Fruit fly (Drosophila melanogaster) whole organism, embryonic: ENCODE data around the gene CG18766.

ENCODE experiments used
- CG10267 ChIP-seq: fragments of 200-800 bp; sonication (Bioruptor generic); optimal IDR thresholded peaks from 2 replicates; lab custom pipeline; 2018; ENCODE audit warnings: missing biosample characterization, mild to moderate bottlenecking, missing genetic modification characterization, moderate library complexity
- CG10959 ChIP-seq: fragments of 200-800 bp; sonication (Bioruptor generic); IDR thresholded peaks from 2 replicates; pipeline ENCODE4 v1.3.6; 2022; ENCODE audit warnings: missing biosample characterization, missing genetic modification characterization
- CG11696 ChIP-seq: fragments of 200-800 bp; sonication (Bioruptor generic); IDR thresholded peaks from 2 replicates; pipeline ENCODE4 v1.3.6; 2022; ENCODE audit warnings: missing biosample characterization, missing genetic modification characterization
- CG12391 ChIP-seq: fragments of 200-800 bp; sonication (Bioruptor generic); optimal IDR thresholded peaks from 3 replicates; lab custom pipeline; 2018; ENCODE audit warnings: missing biosample characterization, mild to moderate bottlenecking, missing genetic modification characterization, moderate library complexity
- CG12769 ChIP-seq: fragments of 200-800 bp; sonication (Bioruptor generic); optimal IDR thresholded peaks from 2 replicates; lab custom pipeline; 2019; ENCODE audit warnings: missing biosample characterization, mild to moderate bottlenecking, missing genetic modification characterization, moderate library complexity
- CG13296 ChIP-seq: fragments of 200-800 bp; sonication (Bioruptor generic); optimal IDR thresholded peaks from 3 replicates; lab custom pipeline; 2018; ENCODE audit warnings: missing biosample characterization, mild to moderate bottlenecking, missing genetic modification characterization
- CG13775 ChIP-seq: fragments of 200-800 bp; sonication (Bioruptor generic); optimal IDR thresholded peaks from 3 replicates; lab custom pipeline; 2017; ENCODE audit warnings: missing biosample characterization, mild to moderate bottlenecking, missing genetic modification characterization
- CG14050 ChIP-seq: fragments of 200-800 bp; sonication (Bioruptor generic); IDR thresholded peaks from 3 replicates; pipeline ENCODE4 v1.3.6; 2022; ENCODE audit warnings: missing biosample characterization, missing genetic modification characterization
- CG17385 ChIP-seq: fragments of 200-800 bp; sonication (Bioruptor generic); optimal IDR thresholded peaks from 3 replicates; lab custom pipeline; 2018; ENCODE audit warnings: missing biosample characterization, mild to moderate bottlenecking, missing genetic modification characterization
- CG2875 ChIP-seq: fragments of 200-800 bp; sonication (Bioruptor generic); optimal IDR thresholded peaks from 2 replicates; lab custom pipeline; 2017; ENCODE audit warnings: missing biosample characterization, mild to moderate bottlenecking, missing genetic modification characterization, missing genetic modification reagents
- CG34422 ChIP-seq: fragments of 200-800 bp; sonication (Bioruptor generic); IDR thresholded peaks from 3 replicates; pipeline ENCODE4 v1.3.6; 2022; ENCODE audit warnings: missing biosample characterization, missing genetic modification characterization
- CG4282 ChIP-seq: fragments of 200-800 bp; sonication (Bioruptor generic); optimal IDR thresholded peaks from 2 replicates; lab custom pipeline; 2016; ENCODE audit warnings: missing biosample characterization, missing genetic modification characterization
- CG4360 ChIP-seq: fragments of 200-800 bp; sonication (Bioruptor generic); IDR thresholded peaks from 2 replicates; pipeline ENCODE4 v1.3.6; 2022; ENCODE audit warnings: missing biosample characterization, missing genetic modification characterization
- CG6791 ChIP-seq: fragments of 200-800 bp; sonication (Bioruptor generic); IDR thresholded peaks from 3 replicates; pipeline ENCODE4 v1.3.6; 2022; ENCODE audit warnings: missing biosample characterization, missing genetic modification characterization; ENCODE audit not compliant: partially characterized antibody
- CrebB ChIP-seq: fragments of 200-800 bp; sonication (Bioruptor generic); optimal IDR thresholded peaks from 3 replicates; lab custom pipeline; 2018; ENCODE audit warnings: missing biosample characterization, mild to moderate bottlenecking, missing genetic modification characterization
- Deaf1 ChIP-seq: fragments of 200-800 bp; optimal IDR thresholded peaks from 3 replicates; lab custom pipeline; 2019; ENCODE audit warnings: missing biosample characterization, mild to moderate bottlenecking, missing genetic modification characterization, moderate library complexity
- Fer1 ChIP-seq: fragments of 200-800 bp; sonication (Bioruptor generic); optimal IDR thresholded peaks from 2 replicates; lab custom pipeline; 2017; ENCODE audit warnings: missing biosample characterization, mild to moderate bottlenecking, missing genetic modification characterization
- Hey ChIP-seq: fragments of 200-800 bp; sonication (Bioruptor generic); optimal IDR thresholded peaks from 3 replicates; lab custom pipeline; 2018; ENCODE audit warnings: missing biosample characterization, mild to moderate bottlenecking, missing genetic modification characterization
- Hmr ChIP-seq: fragments of 200-800 bp; sonication (Bioruptor generic); optimal IDR thresholded peaks from 3 replicates; lab custom pipeline; 2017; ENCODE audit warnings: mild to moderate bottlenecking, missing biosample characterization, missing genetic modification reagents, missing genetic modification characterization
- Jarid2 ChIP-seq: fragments of 200-800 bp; sonication (Bioruptor generic); optimal IDR thresholded peaks from 3 replicates; lab custom pipeline; 2017; ENCODE audit warnings: mild to moderate bottlenecking, missing biosample characterization, missing genetic modification reagents, missing genetic modification characterization
- Lim3 ChIP-seq: fragments of 200-800 bp; sonication (Bioruptor generic); IDR thresholded peaks from 2 replicates; pipeline ENCODE4 v1.3.6; 2022; ENCODE audit warnings: missing biosample characterization, missing genetic modification characterization
- Med ChIP-seq: fragments of 200-800 bp; sonication (Bioruptor generic); peaks from one replicate; lab custom pipeline; 2016; ENCODE audit warnings: missing biosample characterization, missing genetic modification characterization, mild to moderate bottlenecking, inconsistent platforms, moderate library complexity
- Mrtf ChIP-seq: fragments of 200-800 bp; sonication (Bioruptor generic); IDR thresholded peaks from 3 replicates; pipeline ENCODE4 v1.3.6; 2022; ENCODE audit warnings: missing biosample characterization, missing genetic modification characterization
- Neu2 ChIP-seq: fragments of 200-800 bp; sonication (Bioruptor generic); optimal IDR thresholded peaks from 3 replicates; lab custom pipeline; 2016; ENCODE audit warnings: missing biosample characterization, missing genetic modification characterization, borderline replicate concordance
- Poxn ChIP-seq: fragments of 200-800 bp; sonication (Bioruptor generic); IDR thresholded peaks from 2 replicates; pipeline ENCODE4 v1.3.6; 2022; ENCODE audit warnings: missing biosample characterization, missing genetic modification characterization
- Rx ChIP-seq: fragments of 200-800 bp; sonication (Bioruptor generic); IDR thresholded peaks from 2 replicates; pipeline ENCODE4 v1.3.6; 2022; ENCODE audit warnings: missing biosample characterization, missing genetic modification characterization
- Sox102F ChIP-seq: fragments of 200-800 bp; sonication (Bioruptor generic); optimal IDR thresholded peaks from 2 replicates; lab custom pipeline; 2018; ENCODE audit warnings: missing biosample characterization, mild to moderate bottlenecking, missing genetic modification characterization, moderate library complexity
- Xbp1 ChIP-seq: fragments of 200-800 bp; sonication (Bioruptor generic); optimal IDR thresholded peaks from 3 replicates; lab custom pipeline; 2016; ENCODE audit warnings: missing biosample characterization, mild to moderate bottlenecking, missing genetic modification characterization
- bab2 ChIP-seq: fragments of 200-800 bp; sonication (Bioruptor generic); optimal IDR thresholded peaks from 2 replicates; lab custom pipeline; 2016; ENCODE audit warnings: missing biosample characterization, missing genetic modification characterization
- bbx ChIP-seq: fragments of 200-800 bp; sonication (Bioruptor generic); IDR thresholded peaks from 2 replicates; pipeline ENCODE4 v1.3.6; 2022; ENCODE audit warnings: missing biosample characterization, missing genetic modification characterization; ENCODE audit not compliant: partially characterized antibody
- bcd ChIP-seq: fragments of 200-800 bp; sonication (Bioruptor generic); optimal IDR thresholded peaks from 2 replicates; lab custom pipeline; 2017; ENCODE audit warnings: missing biosample characterization, mild to moderate bottlenecking, missing genetic modification characterization
- cg ChIP-seq: fragments of 200-800 bp; sonication (Bioruptor generic); optimal IDR thresholded peaks from 3 replicates; lab custom pipeline; 2019; ENCODE audit warnings: missing biosample characterization, mild to moderate bottlenecking, missing genetic modification characterization, moderate library complexity
- chinmo ChIP-seq: fragments of 200-800 bp; sonication (Bioruptor generic); IDR thresholded peaks from 4 replicates; pipeline ENCODE4 v1.3.6; 2022; ENCODE audit warnings: missing biosample characterization, missing genetic modification characterization; ENCODE audit not compliant: partially characterized antibody
- corto ChIP-seq: fragments of 200-800 bp; sonication (Bioruptor generic); optimal IDR thresholded peaks from 2 replicates; lab custom pipeline; 2016; ENCODE audit warnings: missing biosample characterization, mild to moderate bottlenecking, missing genetic modification characterization, moderate library complexity
- crol ChIP-seq: fragments of 200-800 bp; sonication (Bioruptor generic); IDR thresholded peaks from 2 replicates; pipeline ENCODE4 v1.3.6; 2022; ENCODE audit warnings: missing biosample characterization, missing genetic modification characterization
- cwo ChIP-seq: fragments of 200-800 bp; sonication (Bioruptor generic); optimal IDR thresholded peaks from 3 replicates; lab custom pipeline; 2017; ENCODE audit warnings: missing biosample characterization, missing genetic modification characterization, mild to moderate bottlenecking, moderate library complexity, missing genetic modification reagents
- ewg ChIP-seq: fragments of 200-800 bp; sonication (Bioruptor generic); optimal IDR thresholded peaks from 3 replicates; lab custom pipeline; 2017; ENCODE audit warnings: mild to moderate bottlenecking, missing biosample characterization, missing genetic modification reagents, missing genetic modification characterization
- fd102C ChIP-seq: fragments of 200-800 bp; sonication (Bioruptor generic); optimal IDR thresholded peaks from 2 replicates; lab custom pipeline; 2018; ENCODE audit warnings: missing biosample characterization, mild to moderate bottlenecking, missing genetic modification characterization, moderate library complexity
- gcm ChIP-seq: fragments of 200-800 bp; sonication (Bioruptor generic); optimal IDR thresholded peaks from 2 replicates; lab custom pipeline; 2019; ENCODE audit warnings: missing biosample characterization, mild to moderate bottlenecking, missing genetic modification characterization, moderate library complexity
- grau ChIP-seq: fragments of 200-800 bp; optimal IDR thresholded peaks from 3 replicates; lab custom pipeline; 2019; ENCODE audit warnings: missing biosample characterization, mild to moderate bottlenecking, missing genetic modification characterization, moderate library complexity
- ham ChIP-seq: fragments of 200-800 bp; sonication (Bioruptor generic); IDR thresholded peaks from 2 replicates; pipeline ENCODE4 v1.3.6; 2022; ENCODE audit warnings: missing biosample characterization, missing genetic modification characterization
- maf-S ChIP-seq: fragments of 200-800 bp; sonication (Bioruptor generic); optimal IDR thresholded peaks from 2 replicates; lab custom pipeline; 2016; ENCODE audit warnings: missing biosample characterization, missing genetic modification characterization
- pho ChIP-seq: fragments of 200-800 bp; sonication (Bioruptor generic); optimal IDR thresholded peaks from 2 replicates; lab custom pipeline; 2016; ENCODE audit warnings: missing biosample characterization, missing genetic modification characterization
- pum ChIP-seq: fragments of 200-800 bp; sonication (Bioruptor generic); optimal IDR thresholded peaks from 2 replicates; lab custom pipeline; 2016; ENCODE audit warnings: missing biosample characterization, missing genetic modification characterization
- repo ChIP-seq: fragments of 200-800 bp; sonication (Bioruptor generic); optimal IDR thresholded peaks from 2 replicates; lab custom pipeline; 2016; ENCODE audit warnings: missing biosample characterization, missing genetic modification characterization
- tx ChIP-seq: fragments of 200-800 bp; sonication (Bioruptor generic); optimal IDR thresholded peaks from 2 replicates; lab custom pipeline; 2016; ENCODE audit warnings: missing biosample characterization, missing genetic modification characterization
- zen ChIP-seq: fragments of 200-800 bp; sonication (Bioruptor generic); optimal IDR thresholded peaks from 3 replicates; lab custom pipeline; 2018; ENCODE audit warnings: missing biosample characterization, mild to moderate bottlenecking, missing genetic modification characterization, moderate library complexity

CG18766 gene

DNA sequence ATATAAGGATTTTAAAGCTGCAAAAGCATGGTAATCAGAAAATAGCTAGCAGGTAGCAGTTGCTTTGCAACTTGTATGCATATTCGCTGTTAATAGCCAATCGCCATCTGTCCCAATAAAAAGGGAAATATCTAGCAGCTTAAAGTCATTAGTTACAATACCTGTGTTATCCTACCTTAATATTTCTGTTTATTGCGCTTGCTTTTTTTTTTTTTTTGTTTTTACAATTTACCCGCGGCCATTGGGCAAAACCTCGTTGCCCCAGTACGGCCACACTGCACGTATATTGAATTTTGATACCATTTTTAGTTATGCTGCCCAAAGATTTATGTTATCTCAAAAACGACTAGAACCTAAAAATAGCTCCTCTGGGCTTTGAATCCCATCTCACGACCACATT, 27.2 kb upstream of the CG18766 start (continued):
- TF ChIP-seq CG11696 (GFP tag; lab: Robert Waterston, UW) (no peak), Jarid2 (no peak)

DNA sequence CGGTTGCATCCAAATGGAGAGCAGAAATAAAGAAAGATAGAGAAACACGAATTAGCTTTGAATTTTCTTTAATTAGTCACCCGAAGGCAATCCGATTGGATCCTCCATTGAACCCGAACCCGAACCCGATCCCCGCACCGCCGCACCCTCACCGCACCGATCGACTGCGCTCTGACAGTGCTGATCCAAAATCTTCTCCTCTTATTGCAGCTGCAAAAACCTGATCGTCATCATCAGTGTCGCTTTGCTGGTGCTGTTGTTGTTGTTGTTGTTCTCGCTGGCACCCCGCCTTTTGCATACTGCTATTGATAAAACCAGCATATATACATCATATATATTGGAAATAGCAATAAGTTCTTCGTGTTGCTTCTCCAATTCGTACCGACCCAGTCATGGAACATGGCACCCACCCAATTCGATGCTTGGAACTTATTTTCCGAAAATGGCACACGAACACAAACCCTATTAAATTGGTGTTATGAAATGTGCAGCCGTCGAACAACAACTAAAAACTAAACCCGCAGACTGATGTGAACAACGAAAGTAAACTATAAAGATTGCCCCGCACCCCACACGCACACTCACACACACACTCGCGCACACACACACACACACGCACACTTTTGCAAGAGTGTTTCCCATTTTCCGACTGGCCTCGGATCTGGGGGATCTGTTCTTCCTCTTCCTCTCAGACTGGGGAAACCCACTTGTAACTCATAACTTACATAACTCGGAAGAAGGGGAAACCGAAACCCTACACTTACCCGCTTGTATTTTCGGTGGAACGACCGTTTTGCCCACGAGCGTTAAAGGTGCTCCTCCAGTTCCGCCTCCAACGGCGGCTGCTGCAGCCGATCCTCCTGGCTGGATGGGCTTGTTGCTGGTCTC, 25.6 kb upstream of the CG18766 start:
- no peak for TF ChIP-seq CG2875 (GFP tag; lab: Kevin White, UChicago)
- no peak for TF ChIP-seq fd102C (GFP tag; lab: Kevin White, UChicago)
- TF ChIP-seq ewg, result no peak
- TF ChIP-seq Mrtf (GFP tag; lab: Robert Waterston, UW), result no peak
- TF ChIP-seq cwo (GFP tag; lab: Kevin White, UChicago), result no peak
- TF ChIP-seq CG4360, result peak; percentile 65
- TF ChIP-seq pum, result no peak
- no peak for TF ChIP-seq Fer1 (GFP tag; lab: Kevin White, UChicago)
- TF ChIP-seq CG12391, result no peak
- TF ChIP-seq Lim3 (GFP tag; lab: Robert Waterston, UW), result no peak
- TF ChIP-seq tx (GFP tag; lab: Kevin White, UChicago), result no peak
- TF ChIP-seq CG10267 (tag; lab: Kevin White, UChicago), result no peak
- TF ChIP-seq CG17385 (GFP tag; lab: Kevin White, UChicago), result peak; percentile 25
- no peak for TF ChIP-seq bbx (GFP tag; lab: Robert Waterston, UW)
- TF ChIP-seq corto (GFP tag; lab: Kevin White, UChicago), result no peak
- no peak for TF ChIP-seq CG13775
- peak; percentile 18 for TF ChIP-seq gcm (GFP tag; lab: Kevin White, UChicago)
- TF ChIP-seq CG6791, result no peak
- TF ChIP-seq maf-S (GFP tag; lab: Kevin White, UChicago), result no peak
- TF ChIP-seq zen (tag; lab: Kevin White, UChicago), result no peak
- TF ChIP-seq CG10959 (GFP tag; lab: Robert Waterston, UW), result no peak
- TF ChIP-seq Sox102F (GFP tag; lab: Kevin White, UChicago), result no peak
- TF ChIP-seq Rx (GFP tag; lab: Robert Waterston, UW), result no peak
- TF ChIP-seq cg, result peak; percentile 80
- TF ChIP-seq bcd (GFP tag; lab: Kevin White, UChicago), result no peak
- TF ChIP-seq bab2 (GFP tag; lab: Kevin White, UChicago), result no peak
- TF ChIP-seq CrebB, result no peak
- TF ChIP-seq Hey (tag; lab: Kevin White, UChicago), result no peak
- TF ChIP-seq Hmr (GFP tag; lab: Kevin White, UChicago), result no peak
- TF ChIP-seq Deaf1 (tag; lab: Kevin White, UChicago), result peak; percentile 62
- no peak for TF ChIP-seq grau (tag; lab: Kevin White, UChicago)
- TF ChIP-seq Neu2, result no peak
- peak; percentile 31 for TF ChIP-seq Med (GFP tag; lab: Kevin White, UChicago)
- TF ChIP-seq pho (GFP tag; lab: Kevin White, UChicago), result no peak
- TF ChIP-seq repo (GFP tag; lab: Kevin White, UChicago), result no peak
- no peak for TF ChIP-seq CG4282 (GFP tag; lab: Kevin White, UChicago)
- TF ChIP-seq Poxn (GFP tag; lab: Robert Waterston, UW), result no peak
- no peak for TF ChIP-seq CG13296
- TF ChIP-seq CG14050 (GFP tag; lab: Robert Waterston, UW), result no peak
- TF ChIP-seq CG12769 (tag; lab: Kevin White, UChicago), result peak; percentile 15
- TF ChIP-seq Xbp1, result no peak
- TF ChIP-seq CG34422, result no peak
- TF ChIP-seq ham, result no peak
- 0 out of 4 replicates have a peak, but pooled peaks have one; percentile 29 for TF ChIP-seq chinmo (GFP tag; lab: Robert Waterston, UW)
- TF ChIP-seq crol, result peak; percentile 56
